Fruit fly (Drosophila melanogaster): ENCODE measurements around the gene Hmr.
"Not testable (repeated sequence)": the region's sequence is repeated elsewhere in the genome, so short reads cannot be mapped to it uniquely, and the experiment has no call there.

Hmr gene

dm6 chrX:10595813-10596212, at the start of gene Hmr, which contains the start of gene CG2124:
TSS of gene Hmr (minus strand) at chrX:10595855.
TSS of gene CG2124 (plus strand) at chrX:10596122.
- no peak for TF ChIP-seq Dll (optimal IDR thresholded peaks at IDR 0.05)
- no peak for TF ChIP-seq EcR (GFP tag; optimal IDR thresholded peaks at IDR 0.05)
- no peak for TF ChIP-seq pan (optimal IDR thresholded peaks at IDR 0.05)
- no peak for TF ChIP-seq CG8478 (optimal IDR thresholded peaks at IDR 0.05)
- TF ChIP-seq usp (GFP tag; optimal IDR thresholded peaks at IDR 0.05): no peak
- TF ChIP-seq psq (optimal IDR thresholded peaks at IDR 0.05): no peak

- TF ChIP-seq pan (optimal IDR thresholded peaks at IDR 0.05) (no peak), usp (GFP tag; optimal IDR thresholded peaks at IDR 0.05) (no peak), psq (optimal IDR thresholded peaks at IDR 0.05) (no peak), Dll (optimal IDR thresholded peaks at IDR 0.05) (no peak), CG8478 (optimal IDR thresholded peaks at IDR 0.05) (no peak), EcR (GFP tag; optimal IDR thresholded peaks at IDR 0.05) (no peak)
Measured at dm6 chrX:10642233-10642751, 46.6 kb upstream of the Hmr start.

dm6 chrX:10628874-10629273, 33.2 kb upstream of the Hmr start:
- TF ChIP-seq psq (optimal IDR thresholded peaks at IDR 0.05): no peak
- no peak for TF ChIP-seq pan (optimal IDR thresholded peaks at IDR 0.05)
- TF ChIP-seq EcR (GFP tag; optimal IDR thresholded peaks at IDR 0.05): no peak
- TF ChIP-seq Dll (optimal IDR thresholded peaks at IDR 0.05): no peak
- TF ChIP-seq CG8478 (optimal IDR thresholded peaks at IDR 0.05): no peak
- no peak for TF ChIP-seq usp (GFP tag; optimal IDR thresholded peaks at IDR 0.05)

dm6 chrX:10627062-10627756, 31.6 kb upstream of the Hmr start, which contains the start of the genes CG9806 and X11Lbeta:
TSS of gene CG9806 (minus strand) at chrX:10627112.
TSS of gene X11Lbeta (plus strand) at chrX:10627737.
- TF ChIP-seq usp (GFP tag; optimal IDR thresholded peaks at IDR 0.05): no peak
- no peak for TF ChIP-seq Dll (optimal IDR thresholded peaks at IDR 0.05)
- TF ChIP-seq CG8478 (optimal IDR thresholded peaks at IDR 0.05): no peak
- no peak for TF ChIP-seq EcR (GFP tag; optimal IDR thresholded peaks at IDR 0.05)
- TF ChIP-seq psq (optimal IDR thresholded peaks at IDR 0.05): no peak
- no peak for TF ChIP-seq pan (optimal IDR thresholded peaks at IDR 0.05)

- TF ChIP-seq psq (optimal IDR thresholded peaks at IDR 0.05); EcR (GFP tag; optimal IDR thresholded peaks at IDR 0.05); CG8478 (optimal IDR thresholded peaks at IDR 0.05): not testable (repeated sequence)
Measured at dm6 chrX:10623125-10623524, 27.5 kb upstream of the Hmr start, which contains the start of gene Rab9Db. TSS of gene Rab9Db (minus strand) at chrX:10623225.

dm6 chrX:10621202-10621990, 25.7 kb upstream of the Hmr start:
- TF ChIP-seq pan (optimal IDR thresholded peaks at IDR 0.05) (no peak), CG8478 (optimal IDR thresholded peaks at IDR 0.05) (no peak), EcR (GFP tag; optimal IDR thresholded peaks at IDR 0.05) (no peak), Dll (optimal IDR thresholded peaks at IDR 0.05) (no peak), psq (optimal IDR thresholded peaks at IDR 0.05) (no peak), usp (GFP tag; optimal IDR thresholded peaks at IDR 0.05) (no peak)

dm6 chrX:10620144-10621005, 24.7 kb upstream of the Hmr start, which contains the start of gene CG43347:
TSS of gene CG43347 (minus strand) at chrX:10620190.
- TF ChIP-seq usp (GFP tag; optimal IDR thresholded peaks at IDR 0.05): no peak
- no peak for TF ChIP-seq EcR (GFP tag; optimal IDR thresholded peaks at IDR 0.05)
- no peak for TF ChIP-seq psq (optimal IDR thresholded peaks at IDR 0.05)
- TF ChIP-seq CG8478 (optimal IDR thresholded peaks at IDR 0.05): no peak
- no peak for TF ChIP-seq pan (optimal IDR thresholded peaks at IDR 0.05)
- TF ChIP-seq Dll (optimal IDR thresholded peaks at IDR 0.05): no peak

- TF ChIP-seq pan (optimal IDR thresholded peaks at IDR 0.05): no peak
- TF ChIP-seq psq (optimal IDR thresholded peaks at IDR 0.05): no peak
- no peak for TF ChIP-seq Dll (optimal IDR thresholded peaks at IDR 0.05)
- TF ChIP-seq EcR (GFP tag; optimal IDR thresholded peaks at IDR 0.05): no peak
- no peak for TF ChIP-seq usp (GFP tag; optimal IDR thresholded peaks at IDR 0.05)
Measured at dm6 chrX:10618491-10618890, 22.8 kb upstream of the Hmr start.

- TF ChIP-seq CG8478 (optimal IDR thresholded peaks at IDR 0.05) (no peak), psq (optimal IDR thresholded peaks at IDR 0.05) (no peak), pan (optimal IDR thresholded peaks at IDR 0.05) (no peak), Dll (optimal IDR thresholded peaks at IDR 0.05) (no peak), EcR (GFP tag; optimal IDR thresholded peaks at IDR 0.05) (no peak), usp (GFP tag; optimal IDR thresholded peaks at IDR 0.05) (no peak)
Measured at dm6 chrX:10615215-10615614, 19.6 kb upstream of the Hmr start.

dm6 chrX:10613568-10613967, 17.9 kb upstream of the Hmr start:
- TF ChIP-seq usp (GFP tag; optimal IDR thresholded peaks at IDR 0.05) (no peak), pan (optimal IDR thresholded peaks at IDR 0.05) (no peak), EcR (GFP tag; optimal IDR thresholded peaks at IDR 0.05) (no peak), psq (optimal IDR thresholded peaks at IDR 0.05) (no peak), Dll (optimal IDR thresholded peaks at IDR 0.05) (no peak), CG8478 (optimal IDR thresholded peaks at IDR 0.05) (no peak)

- TF ChIP-seq CG8478 (optimal IDR thresholded peaks at IDR 0.05) (no peak), Dll (optimal IDR thresholded peaks at IDR 0.05) (no peak), pan (optimal IDR thresholded peaks at IDR 0.05) (no peak), psq (optimal IDR thresholded peaks at IDR 0.05) (no peak), usp (GFP tag; optimal IDR thresholded peaks at IDR 0.05) (no peak), EcR (GFP tag; optimal IDR thresholded peaks at IDR 0.05) (no peak)
Measured at dm6 chrX:10607629-10608028, 12.0 kb upstream of the Hmr start.
